Worm (Caenorhabditis elegans): ENCODE results near the gene cyp-29A4.

cyp-29A4 gene

ce11 chrV:9654154-9654805, at the start of gene cyp-29A4:
Gene cyp-29A4 (plus strand): TSS chrV:9654755.
- TF ChIP-seq scrt-1 (GFP tag; IDR thresholded peaks at IDR 0.05) (no peak), ama-1 (optimal IDR thresholded peaks at IDR 0.05) (no peak), tbx-37 (GFP tag; conservative IDR thresholded peaks at IDR 0.05) (no peak), ets-7 (tag; optimal IDR thresholded peaks at IDR 0.05) (no peak)

ce11 chrV:9608256-9608655, 46.3 kb upstream of the cyp-29A4 start, which contains the start of gene dop-2:
Gene dop-2 (plus strand): TSS chrV:9608556.
- no peak for TF ChIP-seq ets-7 (tag; optimal IDR thresholded peaks at IDR 0.05)
- no peak for TF ChIP-seq tbx-11 (GFP tag; IDR thresholded peaks at IDR 0.05)
- TF ChIP-seq tbx-37 (GFP tag; conservative IDR thresholded peaks at IDR 0.05), result no peak
- TF ChIP-seq tra-4 (tag; optimal IDR thresholded peaks at IDR 0.05), result no peak
- no peak for TF ChIP-seq hmg-4 (GFP tag; optimal IDR thresholded peaks at IDR 0.05)
- TF ChIP-seq aly-1 (tag; optimal IDR thresholded peaks at IDR 0.05), result no peak
- no peak for TF ChIP-seq sea-1 (GFP tag; conservative IDR thresholded peaks at IDR 0.05)
- no peak for TF ChIP-seq ceh-13 (GFP tag; optimal IDR thresholded peaks at IDR 0.05)

- TF ChIP-seq hmg-4 (GFP tag; optimal IDR thresholded peaks at IDR 0.05), result no peak
- TF ChIP-seq hmbx-1 (tag; optimal IDR thresholded peaks at IDR 0.05), result no peak
- no peak for TF ChIP-seq ceh-36 (tag; optimal IDR thresholded peaks at IDR 0.05)
- no peak for TF ChIP-seq flt-1 (GFP tag; IDR thresholded peaks at IDR 0.05)
- no peak for TF ChIP-seq tra-4 (tag; optimal IDR thresholded peaks at IDR 0.05)
- no peak for TF ChIP-seq tbx-11 (GFP tag; IDR thresholded peaks at IDR 0.05)
- no peak for TF ChIP-seq pes-1 (GFP tag; IDR thresholded peaks at IDR 0.05)
- TF ChIP-seq scrt-1 (GFP tag; IDR thresholded peaks at IDR 0.05), result no peak
- no peak for TF ChIP-seq B0310.2 (tag; optimal IDR thresholded peaks at IDR 0.05)
- no peak for TF ChIP-seq aly-1 (tag; optimal IDR thresholded peaks at IDR 0.05)
- no peak for TF ChIP-seq ama-1 (optimal IDR thresholded peaks at IDR 0.05)
- no peak for TF ChIP-seq ceh-13 (GFP tag; optimal IDR thresholded peaks at IDR 0.05)
- TF ChIP-seq ets-7 (tag; optimal IDR thresholded peaks at IDR 0.05), result no peak
These were observed 45.3 kb upstream of the cyp-29A4 start for ce11 chrV:9609217-9609616.

- TF ChIP-seq tbx-37 (GFP tag; conservative IDR thresholded peaks at IDR 0.05) (no peak), hnd-1 (tag; optimal IDR thresholded peaks at IDR 0.05) (no peak), aly-1 (tag; optimal IDR thresholded peaks at IDR 0.05) (no peak), sea-1 (GFP tag; conservative IDR thresholded peaks at IDR 0.05) (no peak), tra-4 (tag; optimal IDR thresholded peaks at IDR 0.05) (no peak), hmbx-1 (tag; optimal IDR thresholded peaks at IDR 0.05) (no peak)
These were observed 38.8 kb upstream of the cyp-29A4 start, which contains the start of gene pqn-63 for ce11 chrV:9615725-9616124. Gene pqn-63 (plus strand): TSS chrV:9616031.

ce11 chrV:9616130-9616529, 38.4 kb upstream of the cyp-29A4 start:
- TF ChIP-seq sea-1 (GFP tag; conservative IDR thresholded peaks at IDR 0.05), result no peak
- no peak for TF ChIP-seq hmg-4 (GFP tag; optimal IDR thresholded peaks at IDR 0.05)
- no peak for TF ChIP-seq scrt-1 (GFP tag; IDR thresholded peaks at IDR 0.05)
- TF ChIP-seq B0310.2 (tag; optimal IDR thresholded peaks at IDR 0.05), result no peak
- TF ChIP-seq ets-7 (tag; optimal IDR thresholded peaks at IDR 0.05), result no peak
- TF ChIP-seq tra-4 (tag; optimal IDR thresholded peaks at IDR 0.05), result no peak
- no peak for TF ChIP-seq hmbx-1 (tag; optimal IDR thresholded peaks at IDR 0.05)
- TF ChIP-seq aly-1 (tag; optimal IDR thresholded peaks at IDR 0.05), result no peak
- TF ChIP-seq F13C5.2 (tag; optimal IDR thresholded peaks at IDR 0.05), result no peak
- TF ChIP-seq ama-1 (optimal IDR thresholded peaks at IDR 0.05), result no peak

- peak; percentile 17 for TF ChIP-seq hmg-4 (GFP tag; optimal IDR thresholded peaks at IDR 0.05)
- no peak for TF ChIP-seq sea-1 (GFP tag; conservative IDR thresholded peaks at IDR 0.05)
These were observed 37.9 kb upstream of the cyp-29A4 start for ce11 chrV:9616687-9617086.

- TF ChIP-seq ceh-36 (tag; optimal IDR thresholded peaks at IDR 0.05), result no peak
- no peak for TF ChIP-seq tbx-37 (GFP tag; conservative IDR thresholded peaks at IDR 0.05)
These were observed 36.1 kb upstream of the cyp-29A4 start for ce11 chrV:9618420-9618819.

- TF ChIP-seq aly-1 (tag; optimal IDR thresholded peaks at IDR 0.05) (no peak), hmg-4 (GFP tag; optimal IDR thresholded peaks at IDR 0.05) (no peak), ets-7 (tag; optimal IDR thresholded peaks at IDR 0.05) (no peak), ceh-13 (GFP tag; optimal IDR thresholded peaks at IDR 0.05) (no peak), pes-1 (GFP tag; IDR thresholded peaks at IDR 0.05) (no peak), hnd-1 (tag; optimal IDR thresholded peaks at IDR 0.05) (no peak), F13C5.2 (tag; optimal IDR thresholded peaks at IDR 0.05) (no peak)
These were observed 35.6 kb upstream of the cyp-29A4 start, which contains the start of gene idpc-7 for ce11 chrV:9618919-9619318. Gene idpc-7 (minus strand): TSS chrV:9619019.

ce11 chrV:9619850-9620249, 34.7 kb upstream of the cyp-29A4 start, which contains the start of gene idpc-6:
Gene idpc-6 (plus strand): TSS chrV:9620150.
- TF ChIP-seq tra-4 (tag; optimal IDR thresholded peaks at IDR 0.05) (no peak), scrt-1 (GFP tag; IDR thresholded peaks at IDR 0.05) (no peak)

Measured in whole organism, early embryonic.